Worm (Caenorhabditis elegans): ENCODE measurements around the gene dmsr-12.

DNA sequence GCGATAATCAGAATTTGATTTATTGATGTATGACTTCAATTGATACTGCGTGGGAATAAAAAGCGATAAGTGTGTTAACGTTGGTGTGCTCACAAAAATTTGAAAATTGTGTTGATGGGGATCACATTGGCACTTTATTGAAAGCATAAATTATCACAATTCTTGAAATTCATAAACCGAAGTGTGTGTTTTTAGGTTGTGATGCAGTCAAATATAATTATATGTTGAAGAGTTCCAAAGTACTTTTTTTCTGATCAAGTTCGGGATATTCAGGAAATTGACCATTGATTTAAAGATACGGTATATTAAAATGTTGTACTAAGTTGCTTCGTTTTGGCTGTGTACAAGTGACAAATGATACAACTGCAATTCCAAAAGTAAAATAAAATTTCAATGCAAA lies 30.5 kb downstream of the dmsr-12 start, which contains the start of gene srh-28:
- TF ChIP-seq fkh-10 (GFP tag; optimal IDR thresholded peaks at IDR 0.05) (no peak), elt-2 (tag; optimal IDR thresholded peaks at IDR 0.05) (no peak), R02D3.7 (tag; optimal IDR thresholded peaks at IDR 0.05) (no peak), nhr-237 (tag; optimal IDR thresholded peaks at IDR 0.05) (no peak), ceh-28 (tag; optimal IDR thresholded peaks at IDR 0.05) (no peak), nhr-76 (tag; optimal IDR thresholded peaks at IDR 0.05) (no peak), tbx-2 (tag; optimal IDR thresholded peaks at IDR 0.05) (no peak)

Data from whole organism, L3 larva.